Fruit fly (Drosophila melanogaster): ENCODE results near the gene CG17294.
A peak's percentile ranks its signal among the peaks of the same experiment; 100 is the strongest.

Gene CG17294

DNA sequence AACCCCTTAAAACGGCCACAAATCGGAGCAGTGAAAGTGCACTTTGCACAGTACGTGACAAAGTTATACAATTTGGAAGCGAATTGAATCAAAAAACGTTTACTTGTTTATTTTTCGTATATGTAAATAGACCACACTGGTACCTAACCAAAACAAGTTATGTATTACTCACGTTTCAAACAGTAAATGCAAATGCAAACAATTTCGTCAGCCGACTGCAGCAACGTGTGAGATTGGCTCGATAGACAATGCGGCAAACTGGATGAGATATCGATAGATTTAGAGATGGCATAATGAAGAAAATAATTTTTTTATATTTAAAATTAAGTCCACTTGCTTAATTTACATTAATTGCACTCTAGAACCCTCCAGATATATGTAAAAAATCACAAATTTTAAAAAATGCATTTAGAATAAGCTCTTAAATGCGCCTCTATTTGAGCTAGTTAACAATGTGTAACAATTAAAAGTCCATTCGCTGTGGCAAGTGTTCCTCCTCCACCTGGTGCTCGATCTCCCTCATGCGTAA, 4.7 kb downstream of the CG17294 start, which contains the start of gene AlaRS (continued):
- TF ChIP-seq E2f1 (GFP tag; IDR thresholded peaks at IDR 0.05): no peak
- no peak; the same call in 2 of the 3 replicates for TF ChIP-seq dysf (GFP tag; IDR thresholded peaks at IDR 0.05)
- TF ChIP-seq CG18011 (GFP tag; optimal IDR thresholded peaks at IDR 0.05): no peak
- peak; percentile 75 for TF ChIP-seq Scr (GFP tag; IDR thresholded peaks at IDR 0.05; ENCODE audit: partially characterized antibody)
- TF ChIP-seq Nf-YB (GFP tag; optimal IDR thresholded peaks at IDR 0.05): peak; percentile 1
- TF ChIP-seq Dfd (GFP tag; optimal IDR thresholded peaks at IDR 0.05): no peak
- TF ChIP-seq croc (GFP tag; conservative IDR thresholded peaks at IDR 0.05): no peak
- TF ChIP-seq Dref (GFP tag; IDR thresholded peaks at IDR 0.05): peak; percentile 68
- no peak for TF ChIP-seq pros (GFP tag; optimal IDR thresholded peaks at IDR 0.05)
- peak; percentile 4 for TF ChIP-seq Ssrp (tag; optimal IDR thresholded peaks at IDR 0.05)
- peak in 1 of 2 experiments; percentile 4 for TF ChIP-seq crp (GFP tag; optimal IDR thresholded peaks at IDR 0.05)
- TF ChIP-seq kah (GFP tag; optimal IDR thresholded peaks at IDR 0.05): no peak
- no peak for TF ChIP-seq her (GFP tag; optimal IDR thresholded peaks at IDR 0.05)
- no peak for TF ChIP-seq cato (GFP tag; optimal IDR thresholded peaks at IDR 0.05; ENCODE audit: borderline replicate concordance)
- TF ChIP-seq tio (GFP tag; optimal IDR thresholded peaks at IDR 0.05): no peak
- TF ChIP-seq NfI (GFP tag; optimal IDR thresholded peaks at IDR 0.05): peak; percentile 4
- no peak for TF ChIP-seq Dad (GFP tag; optimal IDR thresholded peaks at IDR 0.05)
- TF ChIP-seq emc (GFP tag; optimal IDR thresholded peaks at IDR 0.05): no peak
- peak; percentile 63; the same call in 1 of the 2 replicates for TF ChIP-seq amos (GFP tag; IDR thresholded peaks at IDR 0.05; ENCODE audit: partially characterized antibody)
- no peak for TF ChIP-seq Poxn (GFP tag; IDR thresholded peaks at IDR 0.05)
- TF ChIP-seq CG18599 (GFP tag; optimal IDR thresholded peaks at IDR 0.05): peak; percentile 56
- no peak for TF ChIP-seq scrt (GFP tag; optimal IDR thresholded peaks at IDR 0.05)
- TF ChIP-seq CG31388 (GFP tag; optimal IDR thresholded peaks at IDR 0.05): no peak
- TF ChIP-seq CG8924 (tag; optimal IDR thresholded peaks at IDR 0.05): peak; percentile 28
- peak; percentile 57; the same call in 1 of the 2 replicates for TF ChIP-seq bbx (GFP tag; IDR thresholded peaks at IDR 0.05; ENCODE audit: partially characterized antibody)
- TF ChIP-seq Camta (GFP tag; optimal IDR thresholded peaks at IDR 0.05): no peak
- no peak for TF ChIP-seq Side (GFP tag; optimal IDR thresholded peaks at IDR 0.05)
- TF ChIP-seq ems (GFP tag; optimal IDR thresholded peaks at IDR 0.05): peak; percentile 18
- TF ChIP-seq esg (GFP tag; conservative IDR thresholded peaks at IDR 0.05): peak; percentile 18; the same call in 1 of the 2 replicates
- TF ChIP-seq CG8765 (GFP tag; IDR thresholded peaks at IDR 0.05): no peak
- no peak for TF ChIP-seq CG10321 (GFP tag; IDR thresholded peaks at IDR 0.05)
- no peak for TF ChIP-seq Ada2b (GFP tag; IDR thresholded peaks at IDR 0.05)
- no peak for TF ChIP-seq CG3838 (GFP tag; optimal IDR thresholded peaks at IDR 0.05)
- peak; percentile 83; the same call in 2 of the 4 replicates for TF ChIP-seq chinmo (GFP tag; IDR thresholded peaks at IDR 0.05; ENCODE audit: partially characterized antibody)
- no peak for TF ChIP-seq ham (GFP tag; IDR thresholded peaks at IDR 0.05)
- no peak for TF ChIP-seq dimm (GFP tag; IDR thresholded peaks at IDR 0.05)
- TF ChIP-seq Hsf (GFP tag; optimal IDR thresholded peaks at IDR 0.05): peak; percentile 27
- no peak for TF ChIP-seq jumu (GFP tag; optimal IDR thresholded peaks at IDR 0.05)
- peak; percentile 30 for TF ChIP-seq Hmr (GFP tag; optimal IDR thresholded peaks at IDR 0.05)
- TF ChIP-seq sim (GFP tag; IDR thresholded peaks at IDR 0.05): no peak
- TF ChIP-seq mirr (GFP tag; optimal IDR thresholded peaks at IDR 0.05): no peak
- 0 out of 3 replicates have a peak, but pooled peaks have one; percentile 6 for TF ChIP-seq Dbx (GFP tag; IDR thresholded peaks at IDR 0.05)
- TF ChIP-seq CG1024 (GFP tag; IDR thresholded peaks at IDR 0.05): no peak
- peak; percentile 16 for TF ChIP-seq CG15601 (tag; optimal IDR thresholded peaks at IDR 0.05)
- no peak for TF ChIP-seq CG4730 (GFP tag; IDR thresholded peaks at IDR 0.05)
- peak; percentile 34 for TF ChIP-seq nom (GFP tag; optimal IDR thresholded peaks at IDR 0.05)
- no peak for TF ChIP-seq fd102C (GFP tag; optimal IDR thresholded peaks at IDR 0.05)
- TF ChIP-seq CG14667 (GFP tag; IDR thresholded peaks at IDR 0.05): no peak
- no peak for TF ChIP-seq repo (GFP tag; optimal IDR thresholded peaks at IDR 0.05)
- TF ChIP-seq Abd-B (GFP tag; optimal IDR thresholded peaks at IDR 0.05): no peak
